Worm (Caenorhabditis elegans): ENCODE results near the gene K12B6.9.

DNA sequence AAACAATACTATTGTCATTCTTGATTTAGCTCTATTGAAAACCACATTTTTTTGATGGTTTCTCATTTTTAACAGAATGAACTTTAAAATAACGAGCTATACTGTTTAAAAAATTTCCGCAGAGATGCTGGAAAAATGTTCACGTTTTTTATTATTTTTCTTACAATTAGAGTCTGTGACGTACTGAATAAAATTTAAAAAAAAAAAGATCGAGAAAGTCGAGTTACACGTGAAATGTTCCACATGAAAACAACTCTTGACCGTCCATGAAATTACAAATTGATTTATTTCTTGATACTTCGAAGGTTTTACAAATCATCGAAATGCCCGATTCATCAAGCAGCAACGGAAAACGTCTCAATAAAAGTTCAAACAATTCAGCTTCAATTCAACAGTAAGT lies 34.5 kb upstream of the K12B6.9 start, which contains the start of gene fbxa-202:
- TF ChIP-seq egl-27 (tag; optimal IDR thresholded peaks at IDR 0.05) (no peak), snpc-4 (tag; optimal IDR thresholded peaks at IDR 0.05) (no peak), skn-1 (tag; optimal IDR thresholded peaks at IDR 0.05) (no peak), unc-39 (tag; optimal IDR thresholded peaks at IDR 0.05) (no peak), elt-2 (tag; optimal IDR thresholded peaks at IDR 0.05) (no peak), zag-1 (tag; optimal IDR thresholded peaks at IDR 0.05) (no peak), ZK546.5 (tag; optimal IDR thresholded peaks at IDR 0.05) (no peak)

All from whole organism, L3 larva.